Fruit fly (Drosophila melanogaster) S2 (cell line): ENCODE results near the gene CG15717.

ENCODE experiments used
- CG8478 ChIP-seq: fragments of >200 bp; optimal IDR thresholded peaks from 2 replicates; lab custom pipeline; 2018
- CTCF ChIP-seq, 2 experiments: fragments of >200 bp; optimal IDR thresholded peaks; 2 replicates each; lab custom pipeline; 2018

dm6 chrX:13149083-13149482 is 20.3 kb downstream of the CG15717 start:
- TF ChIP-seq CTCF (optimal IDR thresholded peaks at IDR 0.05; lab: Kevin White, UChicago) (no peak), CG8478 (lab: Kevin White, UChicago) (no peak)
